Worm (Caenorhabditis elegans) whole organism, late embryonic: Measurements from ENCODE around the gene W08F4.3.
A peak's percentile ranks its signal among the peaks of the same experiment; 100 is the strongest.

ENCODE experiments used
- C08G9.2 ChIP-seq: sonication (generic microtip); optimal IDR thresholded peaks from 2 replicates; lab custom pipeline; 2016; ENCODE audit warnings: mild to moderate bottlenecking, missing genetic modification characterization, moderate library complexity, missing compliant biosample characterization
- C38D4.7 ChIP-seq: fragments of 200-800 bp; sonication (Bioruptor generic); optimal IDR thresholded peaks from 2 replicates; lab custom pipeline; 2018; ENCODE audit warnings: mild to moderate bottlenecking, missing genetic modification characterization, moderate library complexity, missing compliant biosample characterization
- F13H6.1 ChIP-seq: sonication (generic microtip); optimal IDR thresholded peaks from 2 replicates; lab custom pipeline; 2016; ENCODE audit warnings: missing genetic modification characterization, missing compliant biosample characterization
- ahr-1 ChIP-seq: sonication (generic microtip); optimal IDR thresholded peaks from 2 replicates; lab custom pipeline; 2016; ENCODE audit warnings: missing genetic modification characterization, missing compliant biosample characterization
- ama-1 ChIP-seq: fragments of 150-350 bp; optimal IDR thresholded peaks from 2 replicates; lab custom pipeline; 2014
- ceh-14 ChIP-seq: sonication (generic microtip); optimal IDR thresholded peaks from 2 replicates; lab custom pipeline; 2016; ENCODE audit warnings: missing genotype, missing genetic modification characterization, missing compliant biosample characterization
- ceh-19 ChIP-seq: fragments of 200-800 bp; sonication (Bioruptor generic); optimal IDR thresholded peaks from 2 replicates; lab custom pipeline; 2018; ENCODE audit warnings: mild to moderate bottlenecking, missing genetic modification characterization, missing compliant biosample characterization
- ceh-24 ChIP-seq: sonication (generic microtip); optimal IDR thresholded peaks from 2 replicates; lab custom pipeline; 2016; ENCODE audit warnings: mild to moderate bottlenecking, missing genetic modification characterization, missing compliant biosample characterization
- ceh-45 ChIP-seq: fragments of 200-800 bp; sonication (Bioruptor generic); IDR thresholded peaks from 2 replicates; pipeline ENCODE4 v1.3.6; 2022; ENCODE audit warnings: missing genetic modification reagents, missing genetic modification characterization, missing compliant biosample characterization
- ceh-48 ChIP-seq: sonication (generic microtip); optimal IDR thresholded peaks from 2 replicates; lab custom pipeline; 2016; ENCODE audit warnings: missing genetic modification characterization, inconsistent platforms, missing compliant biosample characterization
- ceh-9 ChIP-seq: sonication (generic microtip); optimal IDR thresholded peaks from 2 replicates; lab custom pipeline; 2016; ENCODE audit warnings: mild to moderate bottlenecking, missing genetic modification characterization, inconsistent platforms, missing compliant biosample characterization
- che-1 ChIP-seq: sonication (generic microtip); optimal IDR thresholded peaks from 2 replicates; lab custom pipeline; 2016; ENCODE audit warnings: mild to moderate bottlenecking, missing genetic modification characterization, missing compliant biosample characterization
- dmd-4 ChIP-seq: sonication (generic microtip); optimal IDR thresholded peaks from 2 replicates; lab custom pipeline; 2016; ENCODE audit warnings: borderline replicate concordance, missing genetic modification characterization, missing compliant biosample characterization
- ets-4 ChIP-seq: sonication (generic microtip); optimal IDR thresholded peaks from 2 replicates; lab custom pipeline; 2016; ENCODE audit warnings: missing genetic modification characterization, missing compliant biosample characterization
- eyg-1 ChIP-seq: sonication (generic microtip); optimal IDR thresholded peaks from 2 replicates; lab custom pipeline; 2016; ENCODE audit warnings: missing genotype, missing genetic modification characterization, missing compliant biosample characterization
- fkh-10 ChIP-seq: fragments of 150-350 bp; optimal IDR thresholded peaks from 2 replicates; lab custom pipeline; 2014; ENCODE audit warnings: missing biosample characterization, missing genetic modification reagents, missing genetic modification characterization
- fkh-6 ChIP-seq: sonication (generic microtip); optimal IDR thresholded peaks from 2 replicates; lab custom pipeline; 2016; ENCODE audit warnings: missing genetic modification characterization, missing compliant biosample characterization
- gmeb-2 ChIP-seq: sonication (generic microtip); optimal IDR thresholded peaks from 2 replicates; lab custom pipeline; 2016; ENCODE audit warnings: missing genetic modification characterization, inconsistent platforms, missing compliant biosample characterization
- hlh-13 ChIP-seq: fragments of 200-800 bp; sonication (Bioruptor generic); optimal IDR thresholded peaks from 2 replicates; lab custom pipeline; 2018; ENCODE audit warnings: mild to moderate bottlenecking, missing genetic modification characterization, missing compliant biosample characterization
- hlh-30 ChIP-seq: sonication (generic microtip); optimal IDR thresholded peaks from 2 replicates; lab custom pipeline; 2017; ENCODE audit warnings: antibody characterized with exemption, missing genetic modification characterization, missing compliant biosample characterization; ENCODE audit not compliant: insufficient read depth
- hlh-6 ChIP-seq: sonication (generic microtip); optimal IDR thresholded peaks from 2 replicates; lab custom pipeline; 2016; ENCODE audit warnings: missing genotype, missing genetic modification characterization, missing compliant biosample characterization
- lim-6 ChIP-seq: sonication (generic microtip); optimal IDR thresholded peaks from 2 replicates; lab custom pipeline; 2016; ENCODE audit warnings: missing genetic modification characterization, missing compliant biosample characterization
- lin-11 ChIP-seq: fragments of 200-800 bp; sonication (Bioruptor generic); optimal IDR thresholded peaks from 2 replicates; lab custom pipeline; 2018; ENCODE audit warnings: mild to moderate bottlenecking, missing genetic modification characterization, missing compliant biosample characterization
- mec-3 ChIP-seq: sonication (generic microtip); optimal IDR thresholded peaks from 2 replicates; lab custom pipeline; 2016; ENCODE audit warnings: borderline replicate concordance, missing genetic modification characterization, missing compliant biosample characterization
- nhr-11 ChIP-seq: fragments of 150-350 bp; optimal IDR thresholded peaks from 2 replicates; lab custom pipeline; 2014; ENCODE audit warnings: missing biosample characterization, missing genetic modification characterization
- pag-3 ChIP-seq: sonication (generic microtip); optimal IDR thresholded peaks from 2 replicates; lab custom pipeline; 2016; ENCODE audit warnings: missing compliant biosample characterization, missing genetic modification characterization, borderline replicate concordance
- pax-1 ChIP-seq: fragments of 150-350 bp; optimal IDR thresholded peaks from 2 replicates; lab custom pipeline; 2014; ENCODE audit warnings: missing biosample characterization, missing genetic modification characterization
- pha-2 ChIP-seq: sonication (generic microtip); optimal IDR thresholded peaks from 2 replicates; lab custom pipeline; 2017; ENCODE audit warnings: mild to moderate bottlenecking, missing genetic modification characterization, missing compliant biosample characterization
- pha-4 ChIP-seq: fragments of 150-350 bp; optimal IDR thresholded peaks from 2 replicates; lab custom pipeline; 2018; ENCODE audit warnings: missing biosample characterization, missing genetic modification reagents, missing genetic modification characterization
- pqm-1 ChIP-seq: sonication (generic microtip); optimal IDR thresholded peaks from 2 replicates; lab custom pipeline; 2016; ENCODE audit warnings: missing genetic modification characterization, missing compliant biosample characterization
- pros-1 ChIP-seq: fragments of 150-350 bp; optimal IDR thresholded peaks from 2 replicates; lab custom pipeline; 2014; ENCODE audit warnings: missing biosample characterization, missing genetic modification reagents, missing genetic modification characterization
- ref-2 ChIP-seq: sonication (generic microtip); optimal IDR thresholded peaks from 2 replicates; lab custom pipeline; 2016; ENCODE audit warnings: missing genetic modification characterization, missing compliant biosample characterization
- rnt-1 ChIP-seq: sonication (generic microtip); optimal IDR thresholded peaks from 2 replicates; lab custom pipeline; 2016; ENCODE audit warnings: missing genetic modification characterization, missing compliant biosample characterization
- sdc-2 ChIP-seq: sonication (generic microtip); optimal IDR thresholded peaks from 2 replicates; lab custom pipeline; 2016; ENCODE audit warnings: missing genotype, missing genetic modification characterization, missing compliant biosample characterization
- sox-2 ChIP-seq: fragments of 200-800 bp; sonication (Bioruptor generic); IDR thresholded peaks from 2 replicates; pipeline ENCODE4 v1.3.6; 2022; ENCODE audit warnings: missing genetic modification reagents, missing genetic modification characterization, missing compliant biosample characterization
- sox-4 ChIP-seq: sonication (generic microtip); optimal IDR thresholded peaks from 2 replicates; lab custom pipeline; 2017; ENCODE audit warnings: mild to moderate bottlenecking, missing genetic modification characterization, inconsistent platforms, missing compliant biosample characterization
- syd-9 ChIP-seq: sonication (generic microtip); optimal IDR thresholded peaks from 2 replicates; lab custom pipeline; 2016; ENCODE audit warnings: mild to moderate bottlenecking, missing genetic modification characterization, moderate library complexity, missing compliant biosample characterization
- unc-55 ChIP-seq: sonication (generic microtip); optimal IDR thresholded peaks from 2 replicates; lab custom pipeline; 2017; ENCODE audit warnings: missing biosample characterization, missing genetic modification reagents, missing genetic modification characterization
- ztf-16 ChIP-seq: sonication (generic microtip); optimal IDR thresholded peaks from 2 replicates; lab custom pipeline; 2017; ENCODE audit warnings: missing genetic modification characterization, missing compliant biosample characterization

The W08F4.3 gene

DNA sequence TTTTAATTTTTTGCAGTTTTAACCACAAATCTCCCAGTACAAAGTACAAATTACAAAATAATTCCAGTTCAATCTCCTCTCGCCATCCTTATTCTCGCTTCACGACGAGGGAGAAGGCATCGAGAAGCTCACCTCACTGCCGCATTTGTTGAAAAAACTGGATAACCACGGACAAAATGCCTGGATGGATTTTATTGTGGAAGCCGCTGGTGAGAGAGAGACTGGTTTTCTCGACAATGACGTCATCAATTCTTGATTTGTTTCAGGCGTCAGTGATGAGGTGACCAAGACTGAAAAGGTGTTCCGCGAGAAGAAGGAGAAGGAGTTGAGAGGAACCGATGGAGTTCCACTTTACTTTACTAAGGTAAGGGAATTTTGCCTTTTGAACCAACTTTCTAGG is 30.9 kb upstream of the W08F4.3 start:
- no peak for TF ChIP-seq sox-2 (GFP tag; lab: Robert Waterston, UW)
- no peak for TF ChIP-seq pha-2 (tag; lab: Kevin White, UChicago)
- TF ChIP-seq che-1 (tag; lab: Kevin White, UChicago) = no peak
- TF ChIP-seq syd-9 (tag; lab: Kevin White, UChicago) = no peak
- TF ChIP-seq ceh-24 (tag; lab: Kevin White, UChicago) = no peak
- TF ChIP-seq dmd-4 (tag; lab: Kevin White, UChicago) = no peak
- no peak for TF ChIP-seq nhr-11 (tag; lab: Kevin White, UChicago)
- no peak for TF ChIP-seq eyg-1
- no peak for TF ChIP-seq fkh-10 (GFP tag; lab: Kevin White, UChicago)
- TF ChIP-seq ceh-9 (tag; lab: Kevin White, UChicago) = no peak
- TF ChIP-seq, all 69 proteins: peak for 0

- TF ChIP-seq ahr-1 (tag; lab: Kevin White, UChicago) (no peak), pros-1 (tag; lab: Kevin White, UChicago) (no peak), pha-4 (tag; lab: Kevin White, UChicago) (no peak), sox-4 (tag; lab: Kevin White, UChicago) (no peak), ref-2 (tag; lab: Kevin White, UChicago) (no peak), fkh-10 (GFP tag; lab: Kevin White, UChicago) (no peak), C38D4.7 (GFP tag; lab: Kevin White, UChicago) (peak; percentile 10), C08G9.2 (peak; percentile 11), rnt-1 (tag; lab: Kevin White, UChicago) (no peak), hlh-6 (tag; lab: Kevin White, UChicago) (peak; percentile 49), ceh-45 (no peak)
Observed at ce11 chrII:551245-551904, 29.0 kb upstream of the W08F4.3 start, which contains the start of gene lips-7. TSS of gene lips-7 (plus strand) at chrII:551854.

- TF ChIP-seq lin-11 (tag; lab: Kevin White, UChicago) (no peak), hlh-30 (tag; lab: Kevin White, UChicago) (no peak), pax-1 (tag; lab: Kevin White, UChicago) (no peak), ets-4 (no peak), hlh-13 (GFP tag; lab: Kevin White, UChicago) (no peak), unc-55 (GFP tag; lab: Kevin White, UChicago) (peak; percentile 9), ref-2 (tag; lab: Kevin White, UChicago) (no peak), sdc-2 (tag; lab: Kevin White, UChicago) (no peak), pqm-1 (tag; lab: Kevin White, UChicago) (no peak), C38D4.7 (GFP tag; lab: Kevin White, UChicago) (no peak), ceh-19 (GFP tag; lab: Kevin White, UChicago) (no peak), ceh-48 (tag; lab: Kevin White, UChicago) (peak; percentile 22)
- TF ChIP-seq, all 69 proteins: peak for 2
Observed at ce11 chrII:555371-555770, 25.0 kb upstream of the W08F4.3 start.

DNA sequence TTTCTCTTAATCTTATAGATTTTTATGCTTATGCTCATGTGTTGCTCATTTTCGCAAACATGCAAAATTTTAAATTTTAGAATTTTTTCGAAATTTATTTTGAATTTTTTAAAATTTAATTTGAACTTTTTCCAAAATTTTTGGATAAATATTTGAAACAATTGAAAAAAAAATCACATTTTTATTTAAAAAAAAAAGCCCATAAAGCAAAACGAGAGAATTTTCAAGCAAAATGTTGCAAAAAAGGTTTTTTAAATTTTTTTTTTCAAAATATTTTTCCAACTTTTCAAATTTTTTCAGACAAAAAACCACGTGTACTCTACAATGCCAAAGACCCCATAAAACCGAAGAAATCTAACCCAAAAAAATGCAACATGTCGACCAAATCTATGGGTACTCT is 24.2 kb upstream of the W08F4.3 start, which contains the start of the genes C09E8.1 and C09E8.6:
C09E8.1 (plus strand) TSS at position 301 of the 400 bp plus-strand sequence.
C09E8.6 (plus strand) TSS at position 313 of the 400 bp plus-strand sequence.
- TF ChIP-seq pag-3 (tag; lab: Kevin White, UChicago) (no peak), gmeb-2 (tag; lab: Kevin White, UChicago) (no peak), ztf-16 (tag; lab: Kevin White, UChicago) (no peak), mec-3 (no peak), pqm-1 (tag; lab: Kevin White, UChicago) (no peak), lim-6 (tag; lab: Kevin White, UChicago) (no peak), ama-1 (lab: Kevin White, UChicago) (no peak), fkh-6 (tag; lab: Kevin White, UChicago) (no peak), ceh-14 (tag; lab: Kevin White, UChicago) (no peak), F13H6.1 (tag; lab: Kevin White, UChicago) (no peak)
